Fruit fly (Drosophila melanogaster) whole organism, adult: ENCODE data around the gene CG10053.

Experiments used
- CG11617 ChIP-seq: fragments of 200-800 bp; sonication (Bioruptor generic); optimal IDR thresholded peaks from 2 replicates; lab custom pipeline; 2017; ENCODE audit warnings: mild to moderate bottlenecking, missing biosample characterization, missing genetic modification reagents, missing genetic modification characterization
- CG12768 ChIP-seq: fragments of 200-800 bp; sonication (Bioruptor generic); optimal IDR thresholded peaks from 2 replicates; lab custom pipeline; 2017; ENCODE audit warnings: missing biosample characterization, missing genetic modification characterization, mild to moderate bottlenecking, moderate library complexity, missing genetic modification reagents
- CG33017 ChIP-seq: fragments of 200-800 bp; sonication (Bioruptor generic); optimal IDR thresholded peaks from 2 replicates; lab custom pipeline; 2018; ENCODE audit warnings: missing biosample characterization, mild to moderate bottlenecking, missing genetic modification characterization, moderate library complexity
- CG5204 ChIP-seq: fragments of 200-800 bp; sonication (Bioruptor generic); optimal IDR thresholded peaks from 2 replicates; lab custom pipeline; 2016; ENCODE audit warnings: missing biosample characterization, missing genetic modification characterization
- CG7045 ChIP-seq: fragments of 200-800 bp; sonication (Bioruptor generic); optimal IDR thresholded peaks from 2 replicates; lab custom pipeline; 2017; ENCODE audit warnings: missing biosample characterization, mild to moderate bottlenecking, missing genetic modification characterization
- Crg-1 ChIP-seq: fragments of 200-800 bp; sonication (Bioruptor generic); optimal IDR thresholded peaks from 2 replicates; lab custom pipeline; 2016; ENCODE audit warnings: missing biosample characterization, missing genetic modification characterization
- Hr96 ChIP-seq: fragments of 200-800 bp; sonication (Bioruptor generic); optimal IDR thresholded peaks from 2 replicates; lab custom pipeline; 2016; ENCODE audit warnings: missing biosample characterization, missing genetic modification characterization
- bab1 ChIP-seq: fragments of 200-800 bp; sonication (Bioruptor generic); optimal IDR thresholded peaks from 3 replicates; lab custom pipeline; 2019; ENCODE audit warnings: missing biosample characterization, mild to moderate bottlenecking, missing genetic modification characterization, moderate library complexity
- cic ChIP-seq: fragments of 200-800 bp; sonication (Bioruptor generic); optimal IDR thresholded peaks from 2 replicates; lab custom pipeline; 2017; ENCODE audit warnings: missing biosample characterization, mild to moderate bottlenecking, missing genetic modification characterization, moderate library complexity
- kay ChIP-seq: fragments of 200-800 bp; sonication (Bioruptor generic); peaks from one replicate; lab custom pipeline; 2016; ENCODE audit warnings: missing biosample characterization, missing genetic modification characterization, borderline replicate concordance
- ovo ChIP-seq: fragments of 200-800 bp; sonication (Bioruptor generic); optimal IDR thresholded peaks from 2 replicates; lab custom pipeline; 2016; ENCODE audit warnings: missing biosample characterization, missing genetic modification characterization

DNA sequence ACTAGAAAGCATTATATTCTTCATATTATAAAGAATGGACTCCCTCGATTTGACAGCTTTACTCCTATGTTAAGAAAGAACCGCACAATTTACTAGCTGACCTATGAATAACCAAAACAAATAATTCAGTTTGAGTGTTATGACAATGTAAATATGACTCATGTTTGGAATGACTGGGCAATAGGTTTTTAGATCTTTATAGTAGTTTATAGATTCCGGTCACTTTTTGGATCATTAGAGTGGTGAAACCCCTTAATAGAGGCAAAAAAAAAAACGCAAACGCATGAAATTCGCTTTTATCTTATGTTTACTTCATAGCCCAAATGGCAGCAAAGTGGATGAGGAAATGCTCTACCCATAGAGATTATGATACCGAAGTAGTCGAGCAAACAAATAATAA is 27.3 kb upstream of the CG10053 start, which contains the start of gene CG14605:
- TF ChIP-seq CG12768 (GFP tag; lab: Kevin White, UChicago), result no peak
- no peak for TF ChIP-seq bab1 (GFP tag; lab: Kevin White, UChicago)
- no peak for TF ChIP-seq CG7045
- no peak for TF ChIP-seq CG33017
- TF ChIP-seq CG11617 (GFP tag; lab: Kevin White, UChicago), result no peak
- TF ChIP-seq ovo (GFP tag; lab: Kevin White, UChicago), result no peak
- TF ChIP-seq kay (GFP tag; lab: Kevin White, UChicago), result no peak
- no peak for TF ChIP-seq Hr96 (GFP tag; lab: Kevin White, UChicago)
- TF ChIP-seq cic (GFP tag; lab: Kevin White, UChicago), result no peak
- TF ChIP-seq CG5204, result no peak
- TF ChIP-seq Crg-1 (GFP tag; lab: Kevin White, UChicago), result no peak
